Fruit fly (Drosophila melanogaster): Measurements from ENCODE around the gene CG17738.

DNA sequence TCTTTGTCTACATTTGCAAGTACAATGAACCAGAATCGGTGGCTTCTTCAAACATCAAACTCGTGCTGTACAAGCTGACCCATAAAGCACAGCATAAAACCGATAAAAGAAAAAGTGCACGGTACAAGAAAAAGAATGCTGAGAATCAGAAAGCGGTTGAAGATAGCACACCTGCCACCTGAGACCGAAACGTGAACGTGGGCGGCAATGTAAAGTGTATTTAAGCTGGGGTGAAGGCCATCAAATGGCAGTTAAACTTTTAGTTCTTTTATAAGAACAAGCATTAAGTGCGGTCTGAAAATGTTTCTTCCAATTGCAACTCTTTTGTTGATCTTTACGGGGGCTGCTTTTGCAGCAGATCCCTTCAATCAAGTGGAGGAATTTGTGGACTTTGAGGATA lies 40.4 kb downstream of the CG17738 start, which contains the start of gene CG4066:
- TF ChIP-seq Pif1A (GFP tag; optimal IDR thresholded peaks at IDR 0.05), result no peak
- TF ChIP-seq CG12605 (GFP tag; IDR thresholded peaks at IDR 0.05), result no peak
- no peak for TF ChIP-seq rn (GFP tag; IDR thresholded peaks at IDR 0.05)
- TF ChIP-seq CG15710 (tag; optimal IDR thresholded peaks at IDR 0.05), result no peak
- TF ChIP-seq EcR (GFP tag; optimal IDR thresholded peaks at IDR 0.05), result no peak
- no peak for TF ChIP-seq CG4496 (GFP tag; IDR thresholded peaks at IDR 0.05)
